Fruit fly (Drosophila melanogaster) whole organism, embryonic: Measurements from ENCODE around the gene CG32267.

Experiments used
- ATbp ChIP-seq: fragments of 200-800 bp; sonication (Bioruptor generic); optimal IDR thresholded peaks from 2 replicates; lab custom pipeline; 2017; ENCODE audit warnings: missing biosample characterization, mild to moderate bottlenecking, missing genetic modification characterization, missing genetic modification reagents
- Atf6 ChIP-seq: fragments of 200-800 bp; sonication (Bioruptor generic); IDR thresholded peaks from 2 replicates; pipeline ENCODE4 v1.3.6; 2022; ENCODE audit warnings: missing biosample characterization, missing genetic modification characterization
- Bgb ChIP-seq: fragments of 200-800 bp; sonication (Bioruptor generic); IDR thresholded peaks from 2 replicates; pipeline ENCODE4 v1.3.6; 2022; ENCODE audit warnings: missing biosample characterization, missing genetic modification characterization; ENCODE audit not compliant: partially characterized antibody
- Bteb2 ChIP-seq: fragments of 200-800 bp; sonication (Bioruptor generic); optimal IDR thresholded peaks from 2 replicates; lab custom pipeline; 2016; ENCODE audit warnings: missing biosample characterization, missing genetic modification characterization
- C15 ChIP-seq: fragments of 200-800 bp; sonication (Bioruptor generic); IDR thresholded peaks from 3 replicates; pipeline ENCODE4 v1.3.6; 2022; ENCODE audit warnings: missing biosample characterization, missing genetic modification characterization
- CG1024 ChIP-seq: fragments of 200-800 bp; sonication (Bioruptor generic); IDR thresholded peaks from 2 replicates; pipeline ENCODE4 v1.3.6; 2022; ENCODE audit warnings: missing biosample characterization, missing genetic modification characterization
- CG10543 ChIP-seq: fragments of 200-800 bp; sonication (Bioruptor generic); optimal IDR thresholded peaks from 3 replicates; lab custom pipeline; 2017; ENCODE audit warnings: missing biosample characterization, mild to moderate bottlenecking, missing genetic modification characterization, moderate library complexity
- CG10959 ChIP-seq: fragments of 200-800 bp; sonication (Bioruptor generic); IDR thresholded peaks from 2 replicates; pipeline ENCODE4 v1.3.6; 2022; ENCODE audit warnings: missing biosample characterization, missing genetic modification characterization
- CG11723 ChIP-seq: fragments of 200-800 bp; sonication (Bioruptor generic); optimal IDR thresholded peaks from 2 replicates; lab custom pipeline; 2017; ENCODE audit warnings: missing biosample characterization, mild to moderate bottlenecking, missing genetic modification characterization
- CG12769 ChIP-seq: fragments of 200-800 bp; sonication (Bioruptor generic); optimal IDR thresholded peaks from 2 replicates; lab custom pipeline; 2019; ENCODE audit warnings: missing biosample characterization, mild to moderate bottlenecking, missing genetic modification characterization, moderate library complexity
- CG13894 ChIP-seq: fragments of 200-800 bp; sonication (Bioruptor generic); optimal IDR thresholded peaks from 3 replicates; lab custom pipeline; 2018; ENCODE audit warnings: missing biosample characterization, mild to moderate bottlenecking, missing genetic modification characterization, moderate library complexity
- CG1529 ChIP-seq: fragments of 200-800 bp; sonication (Bioruptor generic); optimal IDR thresholded peaks from 3 replicates; lab custom pipeline; 2018; ENCODE audit warnings: missing biosample characterization, missing genetic modification characterization
- CG15479 ChIP-seq: fragments of 200-800 bp; sonication (Bioruptor generic); optimal IDR thresholded peaks from 3 replicates; lab custom pipeline; 2019; ENCODE audit warnings: missing biosample characterization, mild to moderate bottlenecking, missing genetic modification characterization, moderate library complexity
- CG2199 ChIP-seq: fragments of 200-800 bp; sonication (Bioruptor generic); IDR thresholded peaks from 3 replicates; pipeline ENCODE4 v1.3.6; 2022; ENCODE audit warnings: missing biosample characterization, missing genetic modification characterization
- CG3163 ChIP-seq: fragments of 200-800 bp; sonication (Bioruptor generic); optimal IDR thresholded peaks from 3 replicates; lab custom pipeline; 2016; ENCODE audit warnings: missing biosample characterization, missing genetic modification characterization
- CG32767 ChIP-seq: fragments of 200-800 bp; sonication (Bioruptor generic); IDR thresholded peaks from 2 replicates; pipeline ENCODE4 v1.3.6; 2022; ENCODE audit warnings: missing biosample characterization, missing genetic modification characterization
- CG4424 ChIP-seq: fragments of 200-800 bp; sonication (Bioruptor generic); optimal IDR thresholded peaks from 3 replicates; lab custom pipeline; 2016; ENCODE audit warnings: missing biosample characterization, missing genetic modification characterization
- CG4730 ChIP-seq: fragments of 200-800 bp; sonication (Bioruptor generic); IDR thresholded peaks from 2 replicates; pipeline ENCODE4 v1.3.6; 2022; ENCODE audit warnings: missing biosample characterization, missing genetic modification characterization
- CG6765 ChIP-seq: fragments of 200-800 bp; sonication (Bioruptor generic); optimal IDR thresholded peaks from 3 replicates; lab custom pipeline; 2017; ENCODE audit warnings: missing biosample characterization, mild to moderate bottlenecking, missing genetic modification characterization
- CG7928 ChIP-seq: fragments of 200-800 bp; sonication (Bioruptor generic); optimal IDR thresholded peaks from 2 replicates; lab custom pipeline; 2017; ENCODE audit warnings: missing biosample characterization, mild to moderate bottlenecking, missing genetic modification characterization
- CG8290 ChIP-seq, 3 experiments: fragments of 200-800 bp; sonication (Bioruptor generic); optimal IDR thresholded peaks; 2 replicates each; lab custom pipeline; 2016 to 2019; ENCODE audit warnings: missing biosample characterization in 3 of 3, missing genetic modification characterization in 3 of 3, mild to moderate bottlenecking in 2 of 3, moderate library complexity in 1 of 3
- CG9727 ChIP-seq: fragments of 200-800 bp; sonication (Bioruptor generic); optimal IDR thresholded peaks from 3 replicates; lab custom pipeline; 2017; ENCODE audit warnings: missing biosample characterization, mild to moderate bottlenecking, missing genetic modification characterization
- CTCF ChIP-seq: fragments of 200-800 bp; sonication (Bioruptor generic); optimal IDR thresholded peaks from 2 replicates; lab custom pipeline; 2017; ENCODE audit warnings: missing biosample characterization, mild to moderate bottlenecking, missing genetic modification characterization, moderate library complexity
- D ChIP-seq, 2 experiments: fragments of 200-800 bp in 1 of 2; fragments of >200 bp in 1 of 2; sonication (Bioruptor generic) in 1 of 2; optimal IDR thresholded peaks; 2 replicates in 1 of 2; 3 replicates in 1 of 2; lab custom pipeline; 2017; ENCODE audit warnings: mild to moderate bottlenecking in 1 of 2, missing biosample characterization in 1 of 2, missing genetic modification characterization in 1 of 2, missing genetic modification reagents in 1 of 2
- Ets65A ChIP-seq: fragments of 200-800 bp; sonication (Bioruptor generic); peaks from one replicate; lab custom pipeline; 2016; ENCODE audit warnings: missing biosample characterization, missing genetic modification characterization
- HLH54F ChIP-seq: fragments of 200-800 bp; sonication (Bioruptor generic); optimal IDR thresholded peaks from 3 replicates; lab custom pipeline; 2016; ENCODE audit warnings: missing biosample characterization, missing genetic modification characterization
- Meics ChIP-seq: fragments of 200-800 bp; sonication (Bioruptor generic); optimal IDR thresholded peaks from 2 replicates; lab custom pipeline; 2017; ENCODE audit warnings: missing biosample characterization, mild to moderate bottlenecking, missing genetic modification characterization
- NC2β ChIP-seq: fragments of 200-800 bp; sonication (Bioruptor generic); optimal IDR thresholded peaks from 2 replicates; lab custom pipeline; 2016; ENCODE audit warnings: missing biosample characterization, missing genetic modification characterization
- Neu2 ChIP-seq: fragments of 200-800 bp; sonication (Bioruptor generic); optimal IDR thresholded peaks from 3 replicates; lab custom pipeline; 2016; ENCODE audit warnings: missing biosample characterization, missing genetic modification characterization, borderline replicate concordance
- Optix ChIP-seq: fragments of 200-800 bp; sonication (Bioruptor generic); IDR thresholded peaks from 3 replicates; pipeline ENCODE4 v1.3.6; 2022; ENCODE audit warnings: missing biosample characterization, missing genetic modification characterization
- Ptx1 ChIP-seq: fragments of 200-800 bp; sonication (Bioruptor generic); IDR thresholded peaks from 2 replicates; pipeline ENCODE4 v1.3.6; 2022; ENCODE audit warnings: missing biosample characterization, missing genetic modification characterization
- Side ChIP-seq: fragments of 200-800 bp; sonication (Bioruptor generic); optimal IDR thresholded peaks from 2 replicates; lab custom pipeline; 2016; ENCODE audit warnings: missing biosample characterization, missing genetic modification characterization
- ash1 ChIP-seq: fragments of 200-800 bp; sonication (Bioruptor generic); optimal IDR thresholded peaks from 2 replicates; lab custom pipeline; 2018; ENCODE audit warnings: missing biosample characterization, mild to moderate bottlenecking, missing genetic modification characterization
- crol ChIP-seq: fragments of 200-800 bp; sonication (Bioruptor generic); IDR thresholded peaks from 2 replicates; pipeline ENCODE4 v1.3.6; 2022; ENCODE audit warnings: missing biosample characterization, missing genetic modification characterization
- eve ChIP-seq, 2 experiments: fragments of >200 bp; optimal IDR thresholded peaks; 2 replicates each; lab custom pipeline; 2017; ENCODE audit warnings: missing biosample characterization in 2 of 2, missing genetic modification characterization in 2 of 2
- exex ChIP-seq: fragments of 200-800 bp; sonication (Bioruptor generic); optimal IDR thresholded peaks from 4 replicates; lab custom pipeline; 2018; ENCODE audit warnings: missing biosample characterization, mild to moderate bottlenecking, missing genetic modification characterization, moderate library complexity
- grau ChIP-seq: fragments of 200-800 bp; optimal IDR thresholded peaks from 3 replicates; lab custom pipeline; 2019; ENCODE audit warnings: missing biosample characterization, mild to moderate bottlenecking, missing genetic modification characterization, moderate library complexity
- ham ChIP-seq: fragments of 200-800 bp; sonication (Bioruptor generic); IDR thresholded peaks from 2 replicates; pipeline ENCODE4 v1.3.6; 2022; ENCODE audit warnings: missing biosample characterization, missing genetic modification characterization
- insv ChIP-seq, 2 experiments: fragments of 200-800 bp; sonication (Bioruptor generic); optimal IDR thresholded peaks; 3 replicates each; lab custom pipeline; 2016 to 2018; ENCODE audit warnings: missing biosample characterization in 2 of 2, missing genetic modification characterization in 2 of 2
- lov ChIP-seq, 2 experiments: fragments of 200-800 bp in 1 of 2; fragments of >200 bp in 1 of 2; sonication (Bioruptor generic) in 1 of 2; IDR thresholded peaks in 1 of 2; optimal IDR thresholded peaks in 1 of 2; 2 replicates in 1 of 2; 3 replicates in 1 of 2; pipeline versions ENCODE4 v1.3.6 to Lab custom; 2017 to 2022; ENCODE audit warnings: missing biosample characterization in 1 of 2, missing genetic modification characterization in 1 of 2
- mam ChIP-seq: fragments of 200-800 bp; sonication (Bioruptor generic); optimal IDR thresholded peaks from 3 replicates; lab custom pipeline; 2016; ENCODE audit warnings: missing biosample characterization, missing genetic modification characterization
- nom ChIP-seq: fragments of 200-800 bp; sonication (Bioruptor generic); optimal IDR thresholded peaks from 2 replicates; lab custom pipeline; 2017; ENCODE audit warnings: missing biosample characterization, missing genetic modification characterization, mild to moderate bottlenecking, moderate library complexity, missing genetic modification reagents
- oc ChIP-seq: fragments of 200-800 bp; sonication (Bioruptor generic); optimal IDR thresholded peaks from 2 replicates; lab custom pipeline; 2018; ENCODE audit warnings: missing biosample characterization, mild to moderate bottlenecking, missing genetic modification characterization, moderate library complexity
- ro ChIP-seq: fragments of 200-800 bp; sonication (Bioruptor generic); IDR thresholded peaks from 2 replicates; pipeline ENCODE4 v1.3.6; 2022; ENCODE audit warnings: missing biosample characterization, missing genetic modification characterization
- row ChIP-seq: fragments of 200-800 bp; sonication (Bioruptor generic); IDR thresholded peaks from 3 replicates; pipeline ENCODE4 v1.3.6; 2022; ENCODE audit warnings: missing biosample characterization, missing genetic modification characterization
- schlank ChIP-seq: fragments of 200-800 bp; sonication (Bioruptor generic); optimal IDR thresholded peaks from 2 replicates; lab custom pipeline; 2018; ENCODE audit warnings: missing biosample characterization, mild to moderate bottlenecking, missing genetic modification characterization
- tgo ChIP-seq: fragments of 200-800 bp; sonication (Bioruptor generic); IDR thresholded peaks from 3 replicates; pipeline ENCODE4 v1.3.6; 2022; ENCODE audit warnings: missing biosample characterization, missing genetic modification characterization
- toy ChIP-seq: fragments of 200-800 bp; sonication (Bioruptor generic); IDR thresholded peaks from 2 replicates; pipeline ENCODE4 v1.3.6; 2022; ENCODE audit warnings: missing biosample characterization, missing genetic modification characterization
- unc-4 ChIP-seq: fragments of 200-800 bp; sonication (Bioruptor generic); IDR thresholded peaks from 2 replicates; pipeline ENCODE4 v1.3.6; 2022; ENCODE audit warnings: missing biosample characterization, missing genetic modification characterization; ENCODE audit not compliant: partially characterized antibody
- vfl ChIP-seq: fragments of 200-800 bp; sonication (Bioruptor generic); optimal IDR thresholded peaks from 2 replicates; lab custom pipeline; 2016; ENCODE audit warnings: missing biosample characterization, missing genetic modification characterization

The CG32267 gene

dm6 chr3L:3472786-3473185, 873 bp upstream of the CG32267 start (continued):
- no peak for TF ChIP-seq Neu2
- peak; percentile 34; the same call in 1 of the 2 replicates for TF ChIP-seq CG4730 (GFP tag; lab: Robert Waterston, UW)
- TF ChIP-seq CG2199 (GFP tag; lab: Robert Waterston, UW), result no peak
- no peak for TF ChIP-seq NC2β
- TF ChIP-seq tgo (GFP tag; lab: Robert Waterston, UW), result peak; percentile 25; the same call in 1 of the 3 replicates
- TF ChIP-seq Atf6 (GFP tag; lab: Robert Waterston, UW), result peak; percentile 71
- no peak for TF ChIP-seq crol (GFP tag; lab: Robert Waterston, UW)
- peak; percentile 47 for TF ChIP-seq CG1529 (GFP tag; lab: Kevin White, UChicago)
- no peak for TF ChIP-seq eve (GFP tag; optimal IDR thresholded peaks at IDR 0.05; lab: Kevin White, UChicago)
- no peak for TF ChIP-seq Ets65A (GFP tag; lab: Kevin White, UChicago)
- peak; percentile 63 for TF ChIP-seq Side (GFP tag; lab: Kevin White, UChicago)
- no peak for TF ChIP-seq unc-4 (GFP tag; lab: Robert Waterston, UW)
- peak; percentile 47; the same call in 1 of the 3 replicates for TF ChIP-seq Optix (GFP tag; lab: Robert Waterston, UW)
- peak in 1 of 2 experiments; percentile 9 for TF ChIP-seq insv (GFP tag; optimal IDR thresholded peaks at IDR 0.05; lab: Kevin White, UChicago)
- peak; percentile 58 for TF ChIP-seq Ptx1 (GFP tag; lab: Robert Waterston, UW)
- peak; percentile 89 for TF ChIP-seq Meics (GFP tag; lab: Kevin White, UChicago)
- peak; percentile 70 for TF ChIP-seq ATbp (GFP tag; lab: Kevin White, UChicago)
- no peak for TF ChIP-seq CG10959
- no peak for TF ChIP-seq Bgb (GFP tag; lab: Robert Waterston, UW)
- TF ChIP-seq ash1 (GFP tag; lab: Kevin White, UChicago), result peak; percentile 12
- peak; percentile 56 for TF ChIP-seq CG4424 (GFP tag; lab: Kevin White, UChicago)
- 0 out of 2 replicates have a peak, but pooled peaks have one; percentile 45 for TF ChIP-seq CG1024 (GFP tag; lab: Robert Waterston, UW)
- TF ChIP-seq oc (tag; lab: Kevin White, UChicago), result peak; percentile 51
- TF ChIP-seq mam (GFP tag; lab: Kevin White, UChicago), result peak; percentile 66
- TF ChIP-seq vfl (GFP tag; lab: Kevin White, UChicago), result peak; percentile 3
- no peak for TF ChIP-seq lov (optimal IDR thresholded peaks at IDR 0.05; lab: Kevin White, UChicago)
- TF ChIP-seq lov (GFP tag; IDR thresholded peaks at IDR 0.05; lab: Robert Waterston, UW), result peak; percentile 68; the same call in 1 of the 3 replicates
- TF ChIP-seq ham (GFP tag; lab: Robert Waterston, UW), result no peak; the same call in 1 of the 2 replicates
- peak; percentile 9 for TF ChIP-seq CG11723
- no peak for TF ChIP-seq CTCF (GFP tag; lab: Kevin White, UChicago)
- TF ChIP-seq Bteb2, result peak; percentile 56
- peak; percentile 79 for TF ChIP-seq schlank (tag; lab: Kevin White, UChicago)
- peak; percentile 81 for TF ChIP-seq CG12769 (tag; lab: Kevin White, UChicago)
- peak; percentile 52 for TF ChIP-seq exex (tag; lab: Kevin White, UChicago)
- no peak for TF ChIP-seq CG15479 (GFP tag; lab: Kevin White, UChicago)
- TF ChIP-seq CG8290 (GFP tag; optimal IDR thresholded peaks at IDR 0.05; lab: Kevin White, UChicago), result no peak
- peak in 1 of 2 experiments; percentile 46 for TF ChIP-seq CG8290 (tag; optimal IDR thresholded peaks at IDR 0.05; lab: Kevin White, UChicago)
- peak; percentile 76 for TF ChIP-seq grau (tag; lab: Kevin White, UChicago)
- peak; percentile 81 for TF ChIP-seq row (GFP tag; lab: Robert Waterston, UW)
- peak; percentile 92 for TF ChIP-seq CG13894 (tag; lab: Kevin White, UChicago)
- 0 out of 2 replicates have a peak, but pooled peaks have one; percentile 57 for TF ChIP-seq CG32767 (GFP tag; lab: Robert Waterston, UW)
- TF ChIP-seq CG10543 (GFP tag; lab: Kevin White, UChicago), result peak; percentile 67
- TF ChIP-seq CG3163 (GFP tag; lab: Kevin White, UChicago), result no peak
- peak; percentile 43 for TF ChIP-seq HLH54F (GFP tag; lab: Kevin White, UChicago)
- no peak for TF ChIP-seq toy (GFP tag; lab: Robert Waterston, UW)
- peak; percentile 36 for TF ChIP-seq CG7928 (GFP tag; lab: Kevin White, UChicago)
- TF ChIP-seq C15 (GFP tag; lab: Robert Waterston, UW), result no peak
- peak; percentile 69 for TF ChIP-seq CG9727 (GFP tag; lab: Kevin White, UChicago)
- peak; percentile 15 for TF ChIP-seq nom (GFP tag; lab: Kevin White, UChicago)
- peak; percentile 79 for TF ChIP-seq CG6765 (GFP tag; lab: Kevin White, UChicago)
- no peak for TF ChIP-seq D (optimal IDR thresholded peaks at IDR 0.05; lab: Kevin White, UChicago)
- TF ChIP-seq D (GFP tag; optimal IDR thresholded peaks at IDR 0.05; lab: Kevin White, UChicago), result peak; percentile 41
- no peak for TF ChIP-seq ro (GFP tag; lab: Robert Waterston, UW)
